Worm (Caenorhabditis elegans) whole organism, early embryonic: ENCODE measurements around the gene cyp-33C7.

Experiments used
- aly-1 ChIP-seq: sonication (generic microtip); optimal IDR thresholded peaks from 2 replicates; lab custom pipeline; 2016; ENCODE audit warnings: missing genetic modification characterization, missing compliant biosample characterization
- ama-1 ChIP-seq: fragments of 150-350 bp; optimal IDR thresholded peaks from 2 replicates; lab custom pipeline; 2014
- ceh-13 ChIP-seq: fragments of 200-800 bp; sonication (Bioruptor generic); optimal IDR thresholded peaks from 2 replicates; lab custom pipeline; 2018; ENCODE audit warnings: mild to moderate bottlenecking, missing genetic modification characterization, missing compliant biosample characterization
- flt-1 ChIP-seq: fragments of 200-800 bp; sonication (Bioruptor generic); IDR thresholded peaks from 2 replicates; pipeline ENCODE4 v1.3.6; 2022; ENCODE audit warnings: missing genetic modification characterization, missing compliant biosample characterization
- hnd-1 ChIP-seq: sonication (generic microtip); optimal IDR thresholded peaks from 2 replicates; lab custom pipeline; 2016; ENCODE audit warnings: missing genetic modification characterization, missing compliant biosample characterization
- sea-1 ChIP-seq: fragments of 200-800 bp; sonication (Bioruptor generic); conservative IDR thresholded peaks from 2 replicates; pipeline ENCODE4 v1.3.6; 2022; ENCODE audit warnings: missing genetic modification characterization, missing compliant biosample characterization
- tbx-11 ChIP-seq: fragments of 200-800 bp; sonication (Bioruptor generic); IDR thresholded peaks from 2 replicates; pipeline ENCODE4 v1.3.6; 2022; ENCODE audit warnings: missing genetic modification characterization, missing compliant biosample characterization
- tra-4 ChIP-seq: sonication (generic microtip); optimal IDR thresholded peaks from 2 replicates; lab custom pipeline; 2017; ENCODE audit warnings: missing genetic modification characterization, missing compliant biosample characterization

ce11 chrV:2260660-2261059 is 10.3 kb downstream of the cyp-33C7 start, which contains the start of gene F41B5.12:
- TF ChIP-seq sea-1 (GFP tag; lab: Robert Waterston, UW) = no peak
- no peak for TF ChIP-seq ceh-13 (GFP tag; lab: Kevin White, UChicago)
- no peak for TF ChIP-seq hnd-1 (tag; lab: Kevin White, UChicago)
- TF ChIP-seq aly-1 = no peak
- no peak for TF ChIP-seq ama-1 (lab: Kevin White, UChicago)
- no peak for TF ChIP-seq flt-1 (GFP tag; lab: Robert Waterston, UW)
- no peak for TF ChIP-seq tbx-11 (GFP tag; lab: Robert Waterston, UW)
- TF ChIP-seq tra-4 (tag; lab: Kevin White, UChicago) = no peak
